Fruit fly (Drosophila melanogaster): ENCODE data around the gene CG32846.

- no peak for TF ChIP-seq pan (optimal IDR thresholded peaks at IDR 0.05)
- TF ChIP-seq psq (optimal IDR thresholded peaks at IDR 0.05) = no peak
- no peak for TF ChIP-seq usp (GFP tag; optimal IDR thresholded peaks at IDR 0.05)
- TF ChIP-seq Dll (optimal IDR thresholded peaks at IDR 0.05) = no peak
- no peak for TF ChIP-seq EcR (GFP tag; optimal IDR thresholded peaks at IDR 0.05)
Measured at dm6 chr3L:2913291-2913690, 38.1 kb downstream of the CG32846 start.
